Fruit fly (Drosophila melanogaster): ENCODE measurements around the gene CG17544.

DNA sequence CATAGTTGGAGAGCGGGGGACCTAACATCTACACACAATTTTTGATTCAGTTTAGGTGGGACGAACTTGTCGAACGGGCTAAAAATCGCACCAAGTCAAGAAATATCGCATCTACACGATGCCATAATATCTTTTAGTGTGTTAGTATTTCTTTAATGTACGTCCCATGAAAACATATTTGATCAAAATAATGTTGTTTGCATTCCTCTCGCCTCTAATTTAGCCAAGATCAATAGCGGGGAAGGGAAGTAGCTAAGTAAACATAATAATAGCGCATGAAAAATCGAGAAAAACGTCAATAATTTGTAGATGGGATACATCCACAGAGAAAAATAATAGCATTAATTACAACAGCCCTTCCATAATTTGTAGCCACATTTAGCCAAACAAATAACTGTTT lies 13.7 kb upstream of the CG17544 start:
- TF ChIP-seq h (GFP tag; optimal IDR thresholded peaks at IDR 0.05) = no peak
- TF ChIP-seq GATAd (GFP tag; optimal IDR thresholded peaks at IDR 0.05) = no peak
- TF ChIP-seq Rel (GFP tag; optimal IDR thresholded peaks at IDR 0.05) = no peak
- TF ChIP-seq Rel (tag; optimal IDR thresholded peaks at IDR 0.05) = no peak
